Worm (Caenorhabditis elegans) whole organism, L4/young adult: ENCODE measurements around the gene F54E4.4.

Experiments used
- W03F9.2 ChIP-seq: fragments of 150-350 bp; optimal IDR thresholded peaks from 2 replicates; lab custom pipeline; 2014; ENCODE audit warnings: missing biosample characterization, missing genetic modification characterization
- dao-5 ChIP-seq: sonication (generic microtip); optimal IDR thresholded peaks from 2 replicates; lab custom pipeline; 2016; ENCODE audit warnings: missing genotype, missing genetic modification characterization, moderate library complexity, missing compliant biosample characterization
- him-1 ChIP-seq: sonication (generic microtip); optimal IDR thresholded peaks from 2 replicates; lab custom pipeline; 2016; ENCODE audit warnings: missing genotype, missing genetic modification reagents, missing genetic modification characterization, missing compliant biosample characterization

- TF ChIP-seq W03F9.2 (tag; lab: Kevin White, UChicago) (no peak), dao-5 (tag; lab: Kevin White, UChicago) (no peak), him-1 (tag; lab: Kevin White, UChicago) (no peak)
These were observed 49.4 kb upstream of the F54E4.4 start for ce11 chrX:14694633-14695177.
